Fruit fly (Drosophila melanogaster): Measurements from ENCODE around the gene MME1.

MME1 gene

dm6 chr2L:7039342-7039684 lies 12.0 kb downstream of the MME1 start (continued):
- TF ChIP-seq dm (GFP tag; optimal IDR thresholded peaks at IDR 0.05) (peak; percentile 15), Tbp (GFP tag; optimal IDR thresholded peaks at IDR 0.05) (no peak), CG32772 (GFP tag; IDR thresholded peaks at IDR 0.05) (peak; percentile 62), CG10431 (GFP tag; optimal IDR thresholded peaks at IDR 0.05) (no peak), CG5180 (GFP tag; optimal IDR thresholded peaks at IDR 0.05) (peak; percentile 6), twi (tag; optimal IDR thresholded peaks at IDR 0.05) (no peak), Hmx (GFP tag; optimal IDR thresholded peaks at IDR 0.05) (peak; percentile 13), Dref (GFP tag; IDR thresholded peaks at IDR 0.05) (no peak), CG3847 (GFP tag; IDR thresholded peaks at IDR 0.05) (peak; percentile 38; the same call in 1 of the 2 replicates), pum (GFP tag; optimal IDR thresholded peaks at IDR 0.05) (peak; percentile 45), pfk (GFP tag; optimal IDR thresholded peaks at IDR 0.05) (no peak), CG11695 (GFP tag; IDR thresholded peaks at IDR 0.05) (peak; percentile 76), bsh (GFP tag; optimal IDR thresholded peaks at IDR 0.05) (peak in 1 of 2 experiments; percentile 64), Adf1 (GFP tag; IDR thresholded peaks at IDR 0.05) (no peak), CG5245 (GFP tag; optimal IDR thresholded peaks at IDR 0.05) (no peak), Myb (GFP tag; optimal IDR thresholded peaks at IDR 0.05) (peak; percentile 45), trh (GFP tag; optimal IDR thresholded peaks at IDR 0.05) (no peak), caup (GFP tag; optimal IDR thresholded peaks at IDR 0.05; ENCODE audit: severe bottlenecking) (peak; percentile 48), CG7963 (GFP tag; IDR thresholded peaks at IDR 0.05; ENCODE audit: partially characterized antibody) (no peak), sr (GFP tag; IDR thresholded peaks at IDR 0.05) (no peak), sens-2 (GFP tag; IDR thresholded peaks at IDR 0.05) (no peak), CG15601 (tag; optimal IDR thresholded peaks at IDR 0.05) (no peak), chinmo (GFP tag; IDR thresholded peaks at IDR 0.05; ENCODE audit: partially characterized antibody) (no peak), ab (GFP tag; optimal IDR thresholded peaks at IDR 0.05) (no peak), HmgD (GFP tag; optimal IDR thresholded peaks at IDR 0.05) (no peak), CG3995 (GFP tag; optimal IDR thresholded peaks at IDR 0.05) (no peak), maf-S (GFP tag; optimal IDR thresholded peaks at IDR 0.05) (peak; percentile 48), scrt (GFP tag; optimal IDR thresholded peaks at IDR 0.05) (no peak), Oli (tag; optimal IDR thresholded peaks at IDR 0.05) (peak; percentile 43), row (GFP tag; IDR thresholded peaks at IDR 0.05) (peak; percentile 72), Gug (GFP tag; IDR thresholded peaks at IDR 0.05) (peak; percentile 48; the same call in 3 of the 4 replicates), Nf-YC (tag; optimal IDR thresholded peaks at IDR 0.05) (no peak), CG16815 (GFP tag; optimal IDR thresholded peaks at IDR 0.05) (no peak), pan (optimal IDR thresholded peaks at IDR 0.05) (no peak), pan (GFP tag; optimal IDR thresholded peaks at IDR 0.05 in 1 of 2, IDR thresholded peaks at IDR 0.05 in 1 of 2) (peak in 1 of 2 experiments; percentile 67), ems (GFP tag; optimal IDR thresholded peaks at IDR 0.05) (peak; percentile 37), CG14667 (GFP tag; IDR thresholded peaks at IDR 0.05) (no peak), slou (GFP tag; optimal IDR thresholded peaks at IDR 0.05) (no peak), Fer1 (GFP tag; optimal IDR thresholded peaks at IDR 0.05) (peak; percentile 32), grn (GFP tag; optimal IDR thresholded peaks at IDR 0.05) (no peak), CG5953 (GFP tag; IDR thresholded peaks at IDR 0.05) (no peak), al (GFP tag; IDR thresholded peaks at IDR 0.05) (0 out of 2 replicates have a peak, but pooled peaks have one; percentile 16), lilli (GFP tag; optimal IDR thresholded peaks at IDR 0.05) (peak; percentile 66), CG6791 (GFP tag; IDR thresholded peaks at IDR 0.05; ENCODE audit: partially characterized antibody) (no peak), CG4730 (GFP tag; IDR thresholded peaks at IDR 0.05) (0 out of 2 replicates have a peak, but pooled peaks have one; percentile 44), CG3163 (GFP tag; optimal IDR thresholded peaks at IDR 0.05) (no peak), wek (GFP tag; optimal IDR thresholded peaks at IDR 0.05) (peak; percentile 43), NfI (GFP tag; optimal IDR thresholded peaks at IDR 0.05) (no peak), CG2120 (GFP tag; optimal IDR thresholded peaks at IDR 0.05) (peak; percentile 70), Elba2 (GFP tag; optimal IDR thresholded peaks at IDR 0.05) (no peak), ind (GFP tag; optimal IDR thresholded peaks at IDR 0.05) (peak; percentile 64), CG4617 (GFP tag; optimal IDR thresholded peaks at IDR 0.05; ENCODE audit: borderline replicate concordance) (no peak), h (optimal IDR thresholded peaks at IDR 0.05) (no peak)
